Worm (Caenorhabditis elegans) whole organism, early embryonic: ENCODE data around the gene F53F4.4.

Source experiments
- B0310.2 ChIP-seq: sonication (generic microtip); optimal IDR thresholded peaks from 2 replicates; lab custom pipeline; 2016; ENCODE audit warnings: mild to moderate bottlenecking, missing genetic modification characterization, missing compliant biosample characterization
- F13C5.2 ChIP-seq: sonication (generic microtip); optimal IDR thresholded peaks from 2 replicates; lab custom pipeline; 2017; ENCODE audit warnings: mild to moderate bottlenecking, missing genetic modification characterization, inconsistent platforms, missing compliant biosample characterization
- aly-1 ChIP-seq: sonication (generic microtip); optimal IDR thresholded peaks from 2 replicates; lab custom pipeline; 2016; ENCODE audit warnings: missing genetic modification characterization, missing compliant biosample characterization
- ama-1 ChIP-seq: fragments of 150-350 bp; optimal IDR thresholded peaks from 2 replicates; lab custom pipeline; 2014
- ceh-13 ChIP-seq: fragments of 200-800 bp; sonication (Bioruptor generic); optimal IDR thresholded peaks from 2 replicates; lab custom pipeline; 2018; ENCODE audit warnings: mild to moderate bottlenecking, missing genetic modification characterization, missing compliant biosample characterization
- ceh-36 ChIP-seq: sonication (generic microtip); optimal IDR thresholded peaks from 2 replicates; lab custom pipeline; 2016; ENCODE audit warnings: missing genetic modification characterization, inconsistent platforms, missing compliant biosample characterization
- ets-7 ChIP-seq: sonication (generic microtip); optimal IDR thresholded peaks from 2 replicates; lab custom pipeline; 2016; ENCODE audit warnings: missing genotype, missing genetic modification characterization, missing compliant biosample characterization
- flt-1 ChIP-seq: fragments of 200-800 bp; sonication (Bioruptor generic); IDR thresholded peaks from 2 replicates; pipeline ENCODE4 v1.3.6; 2022; ENCODE audit warnings: missing genetic modification characterization, missing compliant biosample characterization
- hmbx-1 ChIP-seq: sonication (generic microtip); optimal IDR thresholded peaks from 2 replicates; lab custom pipeline; 2016; ENCODE audit warnings: mild to moderate bottlenecking, missing genetic modification characterization, missing compliant biosample characterization
- hmg-4 ChIP-seq: fragments of 200-800 bp; sonication (Bioruptor generic); optimal IDR thresholded peaks from 2 replicates; lab custom pipeline; 2018; ENCODE audit warnings: mild to moderate bottlenecking, missing genetic modification characterization, missing compliant biosample characterization
- hnd-1 ChIP-seq: sonication (generic microtip); optimal IDR thresholded peaks from 2 replicates; lab custom pipeline; 2016; ENCODE audit warnings: missing genetic modification characterization, missing compliant biosample characterization
- pes-1 ChIP-seq: fragments of 200-800 bp; sonication (Bioruptor generic); IDR thresholded peaks from 2 replicates; pipeline ENCODE4 v1.3.6; 2022; ENCODE audit warnings: missing genetic modification reagents, missing genetic modification characterization, missing compliant biosample characterization
- scrt-1 ChIP-seq: fragments of 200-800 bp; sonication (Bioruptor generic); IDR thresholded peaks from 2 replicates; pipeline ENCODE4 v1.3.6; 2022; ENCODE audit warnings: missing genetic modification characterization, missing compliant biosample characterization
- sea-1 ChIP-seq: fragments of 200-800 bp; sonication (Bioruptor generic); conservative IDR thresholded peaks from 2 replicates; pipeline ENCODE4 v1.3.6; 2022; ENCODE audit warnings: missing genetic modification characterization, missing compliant biosample characterization
- tbx-11 ChIP-seq: fragments of 200-800 bp; sonication (Bioruptor generic); IDR thresholded peaks from 2 replicates; pipeline ENCODE4 v1.3.6; 2022; ENCODE audit warnings: missing genetic modification characterization, missing compliant biosample characterization
- tbx-37 ChIP-seq: fragments of 200-800 bp; sonication (Bioruptor generic); conservative IDR thresholded peaks from 2 replicates; pipeline ENCODE4 v1.3.6; 2022; ENCODE audit warnings: missing genetic modification reagents, missing genetic modification characterization, missing compliant biosample characterization
- tra-4 ChIP-seq: sonication (generic microtip); optimal IDR thresholded peaks from 2 replicates; lab custom pipeline; 2017; ENCODE audit warnings: missing genetic modification characterization, missing compliant biosample characterization

The F53F4.4 gene

DNA sequence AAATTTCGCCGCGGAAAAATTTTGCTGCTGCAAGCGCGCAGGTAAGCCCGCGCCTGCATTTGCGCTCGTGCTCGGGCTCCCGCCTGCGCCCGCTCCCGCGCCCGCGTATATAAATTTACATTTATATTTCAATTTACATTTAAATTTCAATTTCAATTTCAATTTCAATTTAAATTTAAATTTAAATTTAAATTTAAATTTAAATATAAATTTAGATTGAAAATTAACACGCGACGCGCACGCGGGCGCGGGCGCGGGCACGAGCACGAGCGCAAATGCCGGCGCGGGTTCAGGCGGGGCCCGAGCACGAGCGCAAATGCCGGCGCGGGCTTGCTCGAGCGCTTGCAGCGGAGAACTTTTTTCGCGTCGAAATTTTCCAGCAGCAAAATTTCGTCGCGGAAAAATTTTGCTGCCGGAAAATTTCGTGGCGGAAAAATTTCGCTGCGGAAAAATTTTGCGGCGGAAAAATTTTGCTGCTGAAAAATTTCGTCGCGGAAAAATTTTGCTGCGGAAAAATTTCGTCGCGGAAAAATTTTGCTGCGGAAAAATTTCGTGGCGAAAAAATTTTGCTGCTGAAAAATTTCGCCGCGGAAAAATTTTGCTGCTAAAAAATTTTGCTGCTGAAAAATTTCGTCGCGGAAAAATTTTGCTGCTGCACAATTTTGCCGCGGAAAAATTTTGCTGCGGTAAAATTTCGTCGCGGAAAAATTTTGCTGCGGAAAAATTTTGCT, 52.8 kb downstream of the F53F4.4 start:
- TF ChIP-seq pes-1 (peak; percentile 75), B0310.2 (no peak), aly-1 (tag; lab: Kevin White, UChicago) (no peak), tbx-37 (GFP tag; lab: Robert Waterston, UW) (no peak), ceh-36 (tag; lab: Kevin White, UChicago) (no peak), hnd-1 (tag; lab: Kevin White, UChicago) (no peak), ceh-13 (no peak), ets-7 (no peak), hmg-4 (GFP tag; lab: Kevin White, UChicago) (no peak), F13C5.2 (tag; lab: Kevin White, UChicago) (no peak), scrt-1 (0 out of 2 replicates have a peak, but pooled peaks have one; percentile 62), tbx-11 (GFP tag; lab: Robert Waterston, UW) (peak; percentile 42; the same call in 1 of the 2 replicates), tra-4 (tag; lab: Kevin White, UChicago) (no peak), sea-1 (peak; percentile 78), hmbx-1 (no peak), ama-1 (lab: Kevin White, UChicago) (no peak), flt-1 (peak; percentile 50; the same call in 1 of the 2 replicates)

DNA sequence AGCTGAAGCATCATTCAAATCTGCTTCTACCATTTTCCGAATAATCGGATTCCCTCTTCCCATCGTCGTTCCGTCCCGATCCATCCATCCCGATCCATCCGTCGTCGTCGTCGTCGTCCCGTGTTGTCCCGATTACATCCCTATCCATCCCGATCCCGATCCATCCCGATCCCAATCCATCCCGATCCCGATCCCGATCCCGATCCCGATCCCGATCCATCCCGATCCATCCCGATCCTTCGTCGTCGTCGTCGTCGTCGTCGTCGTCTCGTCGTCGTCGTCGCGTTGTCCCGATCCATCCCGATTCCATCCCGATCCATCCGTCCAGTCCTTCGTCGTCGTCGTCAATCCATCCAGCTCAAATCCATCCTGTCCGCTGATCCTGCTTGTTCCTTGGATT, 54.0 kb downstream of the F53F4.4 start:
- TF ChIP-seq F13C5.2 (tag; lab: Kevin White, UChicago) (no peak), ceh-36 (tag; lab: Kevin White, UChicago) (no peak), pes-1 (no peak), B0310.2 (no peak), aly-1 (tag; lab: Kevin White, UChicago) (peak; percentile 14), hnd-1 (tag; lab: Kevin White, UChicago) (no peak), hmg-4 (GFP tag; lab: Kevin White, UChicago) (no peak)

DNA sequence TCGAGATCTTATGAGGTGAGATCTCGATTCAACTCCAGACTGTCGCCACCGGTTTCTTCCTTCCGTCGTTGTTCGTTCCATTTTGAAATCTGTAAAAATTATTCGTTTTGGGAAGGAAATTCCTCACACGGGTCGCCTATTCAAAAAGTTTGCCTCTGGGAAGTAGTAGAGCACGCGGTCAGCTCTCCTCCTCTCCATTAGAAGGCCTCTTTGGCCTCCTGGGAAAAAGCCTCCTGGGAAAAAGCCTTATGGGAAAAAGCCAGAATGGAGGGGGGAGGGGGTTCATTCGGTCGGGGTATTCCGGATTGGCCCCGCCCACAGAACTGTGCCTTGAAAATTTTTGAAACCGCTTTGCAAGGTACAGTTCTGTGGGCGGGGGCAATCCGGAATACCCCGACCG, 54.4 kb downstream of the F53F4.4 start:
- TF ChIP-seq pes-1 = peak; percentile 44; the same call in 1 of the 2 replicates
- no peak for TF ChIP-seq ets-7
